Fruit fly (Drosophila melanogaster) whole organism, embryonic: ENCODE results near the gene CG11771.

Source experiments
- CG11085 ChIP-seq: fragments of 200-800 bp; sonication (Bioruptor generic); IDR thresholded peaks from 2 replicates; pipeline ENCODE4 v1.3.6; 2022; ENCODE audit warnings: missing biosample characterization, missing genetic modification characterization
- CG13424 ChIP-seq: fragments of 200-800 bp; sonication (Bioruptor generic); optimal IDR thresholded peaks from 2 replicates; lab custom pipeline; 2019; ENCODE audit warnings: missing biosample characterization, mild to moderate bottlenecking, missing genetic modification characterization, moderate library complexity
- CG32532 ChIP-seq: fragments of 200-800 bp; sonication (Bioruptor generic); IDR thresholded peaks from 2 replicates; pipeline ENCODE4 v1.3.6; 2022; ENCODE audit warnings: missing biosample characterization, missing genetic modification characterization
- CG4707 ChIP-seq: fragments of 200-800 bp; sonication (Bioruptor generic); optimal IDR thresholded peaks from 2 replicates; lab custom pipeline; 2018; ENCODE audit warnings: missing biosample characterization, mild to moderate bottlenecking, missing genetic modification characterization, moderate library complexity
- CG6272 ChIP-seq: fragments of 200-800 bp; sonication (Bioruptor generic); IDR thresholded peaks from 2 replicates; pipeline ENCODE4 v1.3.6; 2022; ENCODE audit warnings: missing biosample characterization, missing genetic modification characterization
- NC2α ChIP-seq: fragments of 200-800 bp; sonication (Bioruptor generic); optimal IDR thresholded peaks from 2 replicates; lab custom pipeline; 2016; ENCODE audit warnings: missing biosample characterization, missing genetic modification characterization
- Side ChIP-seq: fragments of 200-800 bp; sonication (Bioruptor generic); optimal IDR thresholded peaks from 2 replicates; lab custom pipeline; 2016; ENCODE audit warnings: missing biosample characterization, missing genetic modification characterization
- Spps ChIP-seq: fragments of 200-800 bp; sonication (Bioruptor generic); optimal IDR thresholded peaks from 2 replicates; lab custom pipeline; 2018; ENCODE audit warnings: missing biosample characterization, mild to moderate bottlenecking, missing genetic modification characterization
- Xbp1 ChIP-seq: fragments of 200-800 bp; sonication (Bioruptor generic); optimal IDR thresholded peaks from 3 replicates; lab custom pipeline; 2016; ENCODE audit warnings: missing biosample characterization, mild to moderate bottlenecking, missing genetic modification characterization
- aop ChIP-seq: fragments of 200-800 bp; sonication (Bioruptor generic); IDR thresholded peaks from 2 replicates; pipeline ENCODE4 v1.3.6; 2022; ENCODE audit warnings: missing biosample characterization, missing genetic modification characterization
- chinmo ChIP-seq: fragments of 200-800 bp; sonication (Bioruptor generic); IDR thresholded peaks from 4 replicates; pipeline ENCODE4 v1.3.6; 2022; ENCODE audit warnings: missing biosample characterization, missing genetic modification characterization; ENCODE audit not compliant: partially characterized antibody
- tx ChIP-seq: fragments of 200-800 bp; sonication (Bioruptor generic); optimal IDR thresholded peaks from 2 replicates; lab custom pipeline; 2016; ENCODE audit warnings: missing biosample characterization, missing genetic modification characterization

DNA sequence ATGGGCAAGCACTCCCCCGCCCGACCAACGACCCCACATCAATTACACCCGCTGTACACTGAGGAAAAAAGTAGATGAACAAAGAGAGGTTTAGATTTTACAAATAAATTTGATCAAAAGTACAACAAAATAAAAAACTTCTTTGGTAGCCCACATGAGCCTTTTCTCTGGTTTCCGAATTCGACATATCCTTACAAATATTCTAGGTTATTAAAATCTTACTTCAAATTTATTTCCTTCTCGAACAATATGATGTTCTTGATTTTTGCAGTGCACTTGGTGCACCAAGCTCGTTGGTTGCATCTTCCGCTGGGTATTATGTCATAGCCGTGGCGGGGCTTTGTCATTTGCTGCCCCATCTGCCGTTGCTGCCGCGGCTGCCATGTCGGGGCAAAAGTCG is 25.2 kb upstream of the CG11771 start:
- TF ChIP-seq CG32532 (no peak), tx (GFP tag; lab: Kevin White, UChicago) (no peak), chinmo (GFP tag; lab: Robert Waterston, UW) (no peak), CG11085 (GFP tag; lab: Robert Waterston, UW) (no peak), CG6272 (GFP tag; lab: Robert Waterston, UW) (no peak), Side (GFP tag; lab: Kevin White, UChicago) (no peak), CG4707 (GFP tag; lab: Kevin White, UChicago) (no peak), aop (GFP tag; lab: Robert Waterston, UW) (no peak), Spps (tag; lab: Kevin White, UChicago) (no peak), NC2α (GFP tag; lab: Kevin White, UChicago) (no peak), Xbp1 (GFP tag; lab: Kevin White, UChicago) (no peak), CG13424 (tag; lab: Kevin White, UChicago) (no peak)
